Fruit fly (Drosophila melanogaster) whole organism, embryonic: Measurements from ENCODE around the gene CG44405.

Experiments used
- Asciz ChIP-seq: fragments of 200-800 bp; sonication (Bioruptor generic); optimal IDR thresholded peaks from 2 replicates; lab custom pipeline; 2017; ENCODE audit warnings: missing biosample characterization, mild to moderate bottlenecking, missing genetic modification characterization, missing genetic modification reagents
- CG10274 ChIP-seq: fragments of 200-800 bp; sonication (Bioruptor generic); optimal IDR thresholded peaks from 3 replicates; lab custom pipeline; 2017; ENCODE audit warnings: missing biosample characterization, mild to moderate bottlenecking, missing genetic modification characterization
- CG10366 ChIP-seq: fragments of 200-800 bp; sonication (Bioruptor generic); IDR thresholded peaks from 2 replicates; pipeline ENCODE4 v1.3.6; 2022; ENCODE audit warnings: missing biosample characterization, missing genetic modification characterization
- CG11504 ChIP-seq: fragments of 200-800 bp; sonication (Bioruptor generic); optimal IDR thresholded peaks from 3 replicates; lab custom pipeline; 2019; ENCODE audit warnings: missing biosample characterization, mild to moderate bottlenecking, missing genetic modification characterization, moderate library complexity
- CG12236 ChIP-seq: fragments of 200-800 bp; sonication (Bioruptor generic); optimal IDR thresholded peaks from 2 replicates; lab custom pipeline; 2016; ENCODE audit warnings: missing biosample characterization, missing genetic modification characterization
- CG13123 ChIP-seq: fragments of 200-800 bp; sonication (Bioruptor generic); optimal IDR thresholded peaks from 2 replicates; lab custom pipeline; 2016; ENCODE audit warnings: missing biosample characterization, missing genetic modification characterization
- CG13894 ChIP-seq: fragments of 200-800 bp; sonication (Bioruptor generic); optimal IDR thresholded peaks from 3 replicates; lab custom pipeline; 2018; ENCODE audit warnings: missing biosample characterization, mild to moderate bottlenecking, missing genetic modification characterization, moderate library complexity
- CG14014 ChIP-seq: fragments of 200-800 bp; sonication (Bioruptor generic); IDR thresholded peaks from 2 replicates; pipeline ENCODE4 v1.3.6; 2022; ENCODE audit warnings: missing biosample characterization, missing genetic modification characterization
- CG14441 ChIP-seq: fragments of 200-800 bp; sonication (Bioruptor generic); IDR thresholded peaks from 2 replicates; pipeline ENCODE4 v1.3.6; 2022; ENCODE audit warnings: missing biosample characterization, missing genetic modification characterization
- CG14667 ChIP-seq: fragments of 200-800 bp; sonication (Bioruptor generic); IDR thresholded peaks from 2 replicates; pipeline ENCODE4 v1.3.6; 2022; ENCODE audit warnings: missing biosample characterization, missing genetic modification characterization
- CG1602 ChIP-seq: fragments of 200-800 bp; sonication (Bioruptor generic); optimal IDR thresholded peaks from 3 replicates; lab custom pipeline; 2016; ENCODE audit warnings: missing biosample characterization, missing genetic modification characterization
- CG16815 ChIP-seq: fragments of 200-800 bp; sonication (Bioruptor generic); optimal IDR thresholded peaks from 3 replicates; lab custom pipeline; 2017; ENCODE audit warnings: missing biosample characterization, mild to moderate bottlenecking, missing genetic modification characterization
- CG17361 ChIP-seq: fragments of 200-800 bp; sonication (Bioruptor generic); IDR thresholded peaks from 3 replicates; pipeline ENCODE4 v1.3.6; 2022; ENCODE audit warnings: missing biosample characterization, missing genetic modification characterization
- CG17568 ChIP-seq: fragments of 200-800 bp; sonication (Bioruptor generic); optimal IDR thresholded peaks from 2 replicates; lab custom pipeline; 2018; ENCODE audit warnings: missing biosample characterization, mild to moderate bottlenecking, missing genetic modification characterization, moderate library complexity
- CG2875 ChIP-seq: fragments of 200-800 bp; sonication (Bioruptor generic); optimal IDR thresholded peaks from 2 replicates; lab custom pipeline; 2017; ENCODE audit warnings: missing biosample characterization, mild to moderate bottlenecking, missing genetic modification characterization, missing genetic modification reagents
- CG3163 ChIP-seq: fragments of 200-800 bp; sonication (Bioruptor generic); optimal IDR thresholded peaks from 3 replicates; lab custom pipeline; 2016; ENCODE audit warnings: missing biosample characterization, missing genetic modification characterization
- CG33213 ChIP-seq: fragments of 200-800 bp; sonication (Bioruptor generic); optimal IDR thresholded peaks from 3 replicates; lab custom pipeline; 2016; ENCODE audit warnings: missing biosample characterization, missing genetic modification characterization
- CG3726 ChIP-seq: fragments of 200-800 bp; sonication (Bioruptor generic); IDR thresholded peaks from 3 replicates; pipeline ENCODE4, ENCODE4 v1.3.6; 2022; ENCODE audit warnings: missing biosample characterization, missing genetic modification characterization
- CG5953 ChIP-seq: fragments of 200-800 bp; sonication (Bioruptor generic); IDR thresholded peaks from 2 replicates; pipeline ENCODE4 v1.3.6; 2022; ENCODE audit warnings: missing biosample characterization, missing genetic modification characterization
- CG6689 ChIP-seq: fragments of 200-800 bp; sonication (Bioruptor generic); IDR thresholded peaks from 2 replicates; pipeline ENCODE4 v1.3.6; 2022; ENCODE audit warnings: missing biosample characterization, missing genetic modification characterization
- CG7987 ChIP-seq: fragments of 200-800 bp; sonication (Bioruptor generic); optimal IDR thresholded peaks from 2 replicates; lab custom pipeline; 2018; ENCODE audit warnings: missing biosample characterization, mild to moderate bottlenecking, missing genetic modification characterization, moderate library complexity
- CG8478 ChIP-seq: fragments of >200 bp; optimal IDR thresholded peaks from 2 replicates; lab custom pipeline; 2018
- CG9215 ChIP-seq: fragments of 200-800 bp; sonication (Bioruptor generic); IDR thresholded peaks from 2 replicates; pipeline ENCODE4 v1.3.6; 2022; ENCODE audit warnings: missing biosample characterization, missing genetic modification characterization
- CG9932 ChIP-seq: fragments of 200-800 bp; sonication (Bioruptor generic); IDR thresholded peaks from 2 replicates; pipeline ENCODE4 v1.3.6; 2022; ENCODE audit warnings: missing biosample characterization, missing genetic modification characterization
- Dek ChIP-seq: fragments of 200-800 bp; sonication (Bioruptor generic); optimal IDR thresholded peaks from 3 replicates; lab custom pipeline; 2019; ENCODE audit warnings: missing biosample characterization, mild to moderate bottlenecking, missing genetic modification characterization, moderate library complexity
- Dip2 ChIP-seq: fragments of 200-800 bp; sonication (Bioruptor generic); IDR thresholded peaks from 2 replicates; pipeline ENCODE4 v1.3.6; 2022; ENCODE audit warnings: missing biosample characterization, missing genetic modification characterization
- Dp ChIP-seq: fragments of 200-800 bp; sonication (Bioruptor generic); optimal IDR thresholded peaks from 2 replicates; lab custom pipeline; 2018; ENCODE audit warnings: missing biosample characterization, mild to moderate bottlenecking, missing genetic modification characterization, moderate library complexity
- HHEX ChIP-seq: fragments of 200-800 bp; sonication (Bioruptor generic); optimal IDR thresholded peaks from 3 replicates; lab custom pipeline; 2017; ENCODE audit warnings: missing biosample characterization, mild to moderate bottlenecking, missing genetic modification characterization, missing genetic modification reagents
- Hey ChIP-seq: fragments of 200-800 bp; sonication (Bioruptor generic); optimal IDR thresholded peaks from 3 replicates; lab custom pipeline; 2018; ENCODE audit warnings: missing biosample characterization, mild to moderate bottlenecking, missing genetic modification characterization
- Mrtf ChIP-seq: fragments of 200-800 bp; sonication (Bioruptor generic); IDR thresholded peaks from 3 replicates; pipeline ENCODE4 v1.3.6; 2022; ENCODE audit warnings: missing biosample characterization, missing genetic modification characterization
- Myb ChIP-seq: fragments of 200-800 bp; sonication (Bioruptor generic); optimal IDR thresholded peaks from 2 replicates; lab custom pipeline; 2016; ENCODE audit warnings: missing biosample characterization, missing genetic modification characterization
- Pdp1 ChIP-seq, 2 experiments: fragments of 200-800 bp; sonication (Bioruptor generic); optimal IDR thresholded peaks; 3 replicates each; lab custom pipeline; 2016; ENCODE audit warnings: missing biosample characterization in 2 of 2, missing genetic modification characterization in 2 of 2, mild to moderate bottlenecking in 1 of 2, moderate library complexity in 1 of 2
- Ssrp ChIP-seq: fragments of 200-800 bp; sonication (Bioruptor generic); optimal IDR thresholded peaks from 2 replicates; lab custom pipeline; 2018; ENCODE audit warnings: missing biosample characterization, mild to moderate bottlenecking, missing genetic modification characterization, moderate library complexity
- caup ChIP-seq: fragments of 200-800 bp; sonication (Bioruptor generic); optimal IDR thresholded peaks from 3 replicates; lab custom pipeline; 2017; ENCODE audit warnings: missing biosample characterization, mild to moderate bottlenecking, missing genetic modification characterization, moderate library complexity; ENCODE audit not compliant: severe bottlenecking
- dan ChIP-seq: fragments of 200-800 bp; sonication (Bioruptor generic); IDR thresholded peaks from 2 replicates; pipeline ENCODE4 v1.3.6; 2022; ENCODE audit warnings: missing biosample characterization, missing genetic modification characterization
- esg ChIP-seq: fragments of 200-800 bp; sonication (Bioruptor generic); conservative IDR thresholded peaks from 2 replicates; pipeline ENCODE4 v1.3.6; 2022; ENCODE audit warnings: missing biosample characterization, missing genetic modification characterization
- ewg ChIP-seq: fragments of 200-800 bp; sonication (Bioruptor generic); optimal IDR thresholded peaks from 3 replicates; lab custom pipeline; 2017; ENCODE audit warnings: mild to moderate bottlenecking, missing biosample characterization, missing genetic modification reagents, missing genetic modification characterization
- fd3F ChIP-seq: fragments of 200-800 bp; sonication (Bioruptor generic); optimal IDR thresholded peaks from 2 replicates; lab custom pipeline; 2018; ENCODE audit warnings: missing biosample characterization, mild to moderate bottlenecking, missing genetic modification characterization, moderate library complexity
- gsb-n ChIP-seq: fragments of 200-800 bp; sonication (Bioruptor generic); optimal IDR thresholded peaks from 3 replicates; lab custom pipeline; 2018; ENCODE audit warnings: missing biosample characterization, mild to moderate bottlenecking, missing genetic modification characterization
- lov ChIP-seq, 2 experiments: fragments of 200-800 bp in 1 of 2; fragments of >200 bp in 1 of 2; sonication (Bioruptor generic) in 1 of 2; IDR thresholded peaks in 1 of 2; optimal IDR thresholded peaks in 1 of 2; 2 replicates in 1 of 2; 3 replicates in 1 of 2; pipeline versions ENCODE4 v1.3.6 to Lab custom; 2017 to 2022; ENCODE audit warnings: missing biosample characterization in 1 of 2, missing genetic modification characterization in 1 of 2
- mld ChIP-seq: fragments of 200-800 bp; sonication (Bioruptor generic); IDR thresholded peaks from 3 replicates; pipeline ENCODE4 v1.3.6; 2022; ENCODE audit warnings: missing biosample characterization, missing genetic modification characterization; ENCODE audit not compliant: partially characterized antibody
- org-1 ChIP-seq: fragments of 200-800 bp; sonication (Bioruptor generic); optimal IDR thresholded peaks from 2 replicates; lab custom pipeline; 2017; ENCODE audit warnings: missing biosample characterization, missing genetic modification characterization
- prd ChIP-seq, 3 experiments: fragments of >200 bp in 2 of 3; fragments of 200-800 bp in 1 of 3; sonication (Bioruptor generic) in 1 of 3; optimal IDR thresholded peaks in 2 of 3; IDR thresholded peaks in 1 of 3; 2 replicates in 2 of 3; 3 replicates in 1 of 3; pipeline versions ENCODE4 v1.3.6 to Lab custom; 2017 to 2022; ENCODE audit warnings: missing biosample characterization in 1 of 3, missing genetic modification characterization in 1 of 3
- repo ChIP-seq: fragments of 200-800 bp; sonication (Bioruptor generic); optimal IDR thresholded peaks from 2 replicates; lab custom pipeline; 2016; ENCODE audit warnings: missing biosample characterization, missing genetic modification characterization
- sens ChIP-seq: fragments of 200-800 bp; sonication (Bioruptor generic); peaks from one replicate; lab custom pipeline; 2016; ENCODE audit warnings: missing biosample characterization, missing genetic modification characterization
- tll ChIP-seq, 2 experiments: fragments of 200-800 bp in 1 of 2; fragments of >200 bp in 1 of 2; sonication (Bioruptor generic) in 1 of 2; optimal IDR thresholded peaks; 2 replicates each; lab custom pipeline; 2017 to 2019; ENCODE audit warnings: missing biosample characterization in 2 of 2, missing genetic modification characterization in 2 of 2, mild to moderate bottlenecking in 1 of 2, moderate library complexity in 1 of 2
- zfh2 ChIP-seq: fragments of 200-800 bp; sonication (Bioruptor generic); optimal IDR thresholded peaks from 2 replicates; lab custom pipeline; 2016; ENCODE audit warnings: missing biosample characterization, missing genetic modification characterization

The CG44405 gene

DNA sequence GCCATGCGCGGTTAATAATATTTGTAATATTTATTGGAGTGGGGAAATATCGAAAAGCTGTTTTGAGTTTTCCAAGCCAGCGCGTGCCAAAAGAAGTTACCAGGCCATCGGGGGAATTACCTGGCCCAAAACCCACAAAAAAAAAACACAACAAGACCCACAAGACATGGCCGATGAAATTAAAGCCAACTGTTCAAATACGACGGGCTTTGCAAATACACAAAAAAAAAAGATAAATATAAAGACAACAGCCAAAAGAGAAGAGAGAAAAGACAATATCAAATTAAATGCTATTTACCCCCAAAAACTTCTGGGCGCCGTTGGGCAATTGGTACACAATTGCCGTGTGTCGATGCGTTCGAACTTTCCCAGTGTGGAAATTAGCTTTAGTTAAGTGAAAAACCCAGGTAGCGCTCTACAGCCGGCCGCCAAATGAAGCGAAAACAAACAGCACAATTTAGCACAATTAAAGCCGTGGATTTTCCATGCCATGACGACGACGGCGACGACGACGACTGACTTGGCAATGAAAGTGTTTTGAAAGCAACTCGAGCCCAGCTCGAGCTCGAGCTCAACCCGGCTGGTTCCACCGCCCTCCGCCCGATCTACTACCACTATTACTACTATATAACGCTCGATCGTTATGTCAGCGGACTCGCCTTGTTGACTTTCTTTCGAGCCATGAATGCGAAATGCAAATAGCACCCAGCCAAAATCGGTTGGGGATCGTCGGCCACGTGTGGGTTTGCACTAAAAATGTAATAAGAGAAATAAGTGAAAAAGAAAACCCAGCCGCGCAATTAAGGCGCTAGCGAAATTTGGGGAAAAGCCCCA, 24.1 kb downstream of the CG44405 start (continued):
- TF ChIP-seq CG12236 (peak; percentile 3), CG10366 (GFP tag; lab: Robert Waterston, UW) (0 out of 2 replicates have a peak, but pooled peaks have one; percentile 10), CG33213 (GFP tag; lab: Kevin White, UChicago) (peak; percentile 32), Asciz (peak; percentile 32), CG13894 (tag; lab: Kevin White, UChicago) (peak; percentile 4), CG1602 (GFP tag; lab: Kevin White, UChicago) (no peak), CG14014 (GFP tag; lab: Robert Waterston, UW) (peak; percentile 60; the same call in 1 of the 2 replicates), repo (GFP tag; lab: Kevin White, UChicago) (peak; percentile 16), CG14667 (GFP tag; lab: Robert Waterston, UW) (no peak), CG10274 (GFP tag; lab: Kevin White, UChicago) (no peak), caup (peak; percentile 84), CG8478 (lab: Kevin White, UChicago) (no peak), Dek (tag; lab: Kevin White, UChicago) (peak; percentile 38), Pdp1 (GFP tag; optimal IDR thresholded peaks at IDR 0.05; lab: Kevin White, UChicago) (peak; percentile 14 to 53), CG5953 (GFP tag; lab: Robert Waterston, UW) (peak; percentile 73), esg (no peak), sens (GFP tag; lab: Kevin White, UChicago) (peak; percentile 83), CG2875 (GFP tag; lab: Kevin White, UChicago) (peak; percentile 58), CG9932 (peak; percentile 46; the same call in 1 of the 2 replicates), CG3163 (GFP tag; lab: Kevin White, UChicago) (peak; percentile 12), Hey (tag; lab: Kevin White, UChicago) (peak; percentile 0), CG17568 (GFP tag; lab: Kevin White, UChicago) (peak; percentile 67), org-1 (peak; percentile 20), gsb-n (peak; percentile 40), dan (GFP tag; lab: Robert Waterston, UW) (no peak), CG7987 (peak; percentile 33), HHEX (peak; percentile 50), CG14441 (peak; percentile 45; the same call in 1 of the 2 replicates), Dip2 (no peak), CG13123 (GFP tag; lab: Kevin White, UChicago) (no peak), CG16815 (GFP tag; lab: Kevin White, UChicago) (no peak), CG3726 (GFP tag; lab: Robert Waterston, UW) (no peak), Myb (peak; percentile 13), CG17361 (GFP tag; lab: Robert Waterston, UW) (no peak), CG6689 (GFP tag; lab: Robert Waterston, UW) (0 out of 2 replicates have a peak, but pooled peaks have one; percentile 12), ewg (GFP tag; lab: Kevin White, UChicago) (peak; percentile 22), Mrtf (GFP tag; lab: Robert Waterston, UW) (no peak), fd3F (GFP tag; lab: Kevin White, UChicago) (peak; percentile 46), lov (optimal IDR thresholded peaks at IDR 0.05; lab: Kevin White, UChicago) (no peak), lov (GFP tag; IDR thresholded peaks at IDR 0.05; lab: Robert Waterston, UW) (no peak; the same call in 2 of the 3 replicates), tll (GFP tag; optimal IDR thresholded peaks at IDR 0.05; lab: Kevin White, UChicago) (no peak), Dp (GFP tag; lab: Kevin White, UChicago) (no peak), zfh2 (GFP tag; lab: Kevin White, UChicago) (no peak), Ssrp (no peak), CG11504 (peak; percentile 1), mld (GFP tag; lab: Robert Waterston, UW) (no peak), CG9215 (GFP tag; lab: Robert Waterston, UW) (no peak), prd (optimal IDR thresholded peaks at IDR 0.05; lab: Kevin White, UChicago) (no peak), prd (GFP tag; IDR thresholded peaks at IDR 0.05; lab: Robert Waterston, UW) (no peak)
